Fruit fly (Drosophila melanogaster): Measurements from ENCODE around the gene Tfb5.
A peak's percentile ranks its signal among the peaks of the same experiment; 100 is the strongest.

The Tfb5 gene

dm6 chr2L:5010784-5011260, at the start of gene Tfb5, which contains the start of the genes CG31917 and SelT (continued):
- TF ChIP-seq Eip93F (GFP tag; optimal IDR thresholded peaks at IDR 0.05) = no peak
- no peak for TF ChIP-seq Eip75B (GFP tag; optimal IDR thresholded peaks at IDR 0.05)
- peak; percentile 50 for TF ChIP-seq Sox14 (GFP tag; optimal IDR thresholded peaks at IDR 0.05)
- TF ChIP-seq Hr38 (GFP tag; optimal IDR thresholded peaks at IDR 0.05) = no peak
- no peak for TF ChIP-seq fd59A (GFP tag; optimal IDR thresholded peaks at IDR 0.05)
- peak; percentile 59 for TF ChIP-seq Smox (GFP tag; optimal IDR thresholded peaks at IDR 0.05)
- no peak for TF ChIP-seq CG6276 (GFP tag; optimal IDR thresholded peaks at IDR 0.05)

- TF ChIP-seq vri (GFP tag; optimal IDR thresholded peaks at IDR 0.05) (no peak), CG10631 (GFP tag; optimal IDR thresholded peaks at IDR 0.05) (peak; percentile 65), pdm3 (GFP tag; optimal IDR thresholded peaks at IDR 0.05) (no peak), CG3919 (GFP tag; optimal IDR thresholded peaks at IDR 0.05) (peak; percentile 44), Eip75B (GFP tag; optimal IDR thresholded peaks at IDR 0.05) (peak; percentile 53), acj6 (GFP tag; optimal IDR thresholded peaks at IDR 0.05) (peak; percentile 61), Sox14 (GFP tag; optimal IDR thresholded peaks at IDR 0.05) (peak; percentile 74), ss (GFP tag; optimal IDR thresholded peaks at IDR 0.05) (peak in 1 of 2 experiments; percentile 21), Sox102F (GFP tag; optimal IDR thresholded peaks at IDR 0.05) (no peak), achi (GFP tag; optimal IDR thresholded peaks at IDR 0.05) (peak; percentile 48), CG15336 (GFP tag; IDR thresholded peaks at IDR 0.05) (0 out of 2 replicates have a peak, but pooled peaks have one; percentile 19), CG6854 (GFP tag; optimal IDR thresholded peaks at IDR 0.05) (no peak), Gug (GFP tag; IDR thresholded peaks at IDR 0.05) (0 out of 2 replicates have a peak, but pooled peaks have one; percentile 12), fd59A (GFP tag; optimal IDR thresholded peaks at IDR 0.05) (peak; percentile 21), CG9139 (GFP tag; optimal IDR thresholded peaks at IDR 0.05) (no peak), dac (GFP tag; optimal IDR thresholded peaks at IDR 0.05) (no peak), CG8319 (GFP tag; optimal IDR thresholded peaks at IDR 0.05) (peak; percentile 16), CG16779 (tag; optimal IDR thresholded peaks at IDR 0.05) (no peak), salr (GFP tag; optimal IDR thresholded peaks at IDR 0.05) (no peak), Sox15 (GFP tag; optimal IDR thresholded peaks at IDR 0.05) (peak; percentile 19), CG3032 (tag; optimal IDR thresholded peaks at IDR 0.05) (peak; percentile 54), CG4318 (GFP tag; optimal IDR thresholded peaks at IDR 0.05) (no peak), CG11294 (GFP tag; IDR thresholded peaks at IDR 0.05) (no peak), CG6808 (GFP tag; optimal IDR thresholded peaks at IDR 0.05) (no peak), CG11902 (GFP tag; optimal IDR thresholded peaks at IDR 0.05) (peak; percentile 0), Hr38 (GFP tag; optimal IDR thresholded peaks at IDR 0.05) (no peak), CG32006 (GFP tag; optimal IDR thresholded peaks at IDR 0.05) (peak; percentile 46), Eip78C (GFP tag) (peak; percentile 89), spab (GFP tag; optimal IDR thresholded peaks at IDR 0.05) (no peak), CG10669 (GFP tag; optimal IDR thresholded peaks at IDR 0.05) (no peak), Hr39 (GFP tag; optimal IDR thresholded peaks at IDR 0.05) (peak; percentile 45), Met (GFP tag; optimal IDR thresholded peaks at IDR 0.05) (no peak), Hr4 (GFP tag; optimal IDR thresholded peaks at IDR 0.05) (peak; percentile 54), CG1621 (tag; optimal IDR thresholded peaks at IDR 0.05) (no peak), Smox (GFP tag; optimal IDR thresholded peaks at IDR 0.05) (no peak), cyc (GFP tag; optimal IDR thresholded peaks at IDR 0.05) (peak; percentile 38), CG6792 (GFP tag; optimal IDR thresholded peaks at IDR 0.05) (peak; percentile 48), CG7368 (GFP tag; optimal IDR thresholded peaks at IDR 0.05) (no peak), svp (GFP tag) (peak; percentile 76), Blimp-1 (GFP tag; optimal IDR thresholded peaks at IDR 0.05) (no peak), lz (GFP tag; optimal IDR thresholded peaks at IDR 0.05) (peak; percentile 66), CG31627 (GFP tag; optimal IDR thresholded peaks at IDR 0.05) (peak; percentile 35), Ets21C (GFP tag; optimal IDR thresholded peaks at IDR 0.05) (peak; percentile 44), CG8119 (GFP tag; IDR thresholded peaks at IDR 0.05) (no peak), Ets96B (tag; optimal IDR thresholded peaks at IDR 0.05) (peak; percentile 51), net (GFP tag; optimal IDR thresholded peaks at IDR 0.05) (peak; percentile 37)
Measured at dm6 chr2L:5059645-5060254, 49.1 kb upstream of the Tfb5 start, which contains the start of gene Rpn11. Gene Rpn11 (minus strand): TSS chr2L:5059790.
